Worm (Caenorhabditis elegans) whole organism, dauer: Measurements from ENCODE around the gene C17F4.11.

Experiments used
- unc-62 ChIP-seq: sonication (generic microtip); optimal IDR thresholded peaks from 2 replicates; lab custom pipeline; 2017; ENCODE audit warnings: missing biosample characterization, missing genetic modification reagents, missing genetic modification characterization

Gene C17F4.11

DNA sequence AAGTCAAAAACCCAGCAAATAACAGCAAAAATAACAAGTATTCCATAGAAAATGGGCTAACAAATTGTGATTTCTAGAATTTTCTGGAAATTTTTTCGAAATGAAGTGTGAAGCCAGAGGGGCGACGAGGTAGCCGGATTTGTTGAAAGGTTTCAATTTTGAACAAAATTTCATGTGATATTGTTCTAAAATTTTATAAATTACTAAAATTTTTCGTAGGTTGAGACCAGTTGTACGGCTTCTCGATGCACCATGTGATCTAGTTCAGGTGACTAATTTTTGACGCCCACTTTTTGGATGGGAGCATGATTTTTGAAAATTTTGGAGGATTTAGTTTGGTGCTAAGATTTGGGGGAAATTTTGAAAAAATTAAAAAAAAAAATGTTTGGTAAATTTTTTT is 22.0 kb downstream of the C17F4.11 start, which contains the start of gene gcy-19:
Gene gcy-19, minus strand, starts transcription at position 101 of the 400 bp plus-strand sequence.
- no peak for TF ChIP-seq unc-62 (GFP tag; lab: Kevin White, UChicago)

DNA sequence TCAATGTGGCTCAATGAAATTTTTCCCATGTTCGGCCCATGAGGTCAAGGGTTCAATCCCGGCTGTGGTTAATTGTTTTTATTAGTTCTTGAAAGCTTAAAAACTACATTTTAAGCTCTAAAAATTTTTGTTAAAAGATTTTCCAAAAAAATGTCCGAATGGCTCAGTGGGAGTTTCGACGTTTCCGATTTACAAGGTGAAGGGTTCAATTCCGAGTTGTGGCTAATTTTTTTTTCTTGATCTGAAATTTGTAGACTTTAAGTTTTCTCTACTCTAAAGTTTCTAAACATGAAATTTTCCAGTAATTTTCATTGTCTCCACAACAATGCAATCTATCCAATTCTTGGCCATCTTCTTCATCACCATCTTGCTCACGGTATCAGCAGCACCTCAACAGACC is 25.2 kb downstream of the C17F4.11 start, which contains the start of gene F02E11.2:
Gene F02E11.2, plus strand, starts transcription at position 301 of the 400 bp plus-strand sequence.
- TF ChIP-seq unc-62 (GFP tag; lab: Kevin White, UChicago): no peak

ce11 chrII:3264704-3265103 is 27.4 kb downstream of the C17F4.11 start:
- no peak for TF ChIP-seq unc-62 (GFP tag; lab: Kevin White, UChicago)

DNA sequence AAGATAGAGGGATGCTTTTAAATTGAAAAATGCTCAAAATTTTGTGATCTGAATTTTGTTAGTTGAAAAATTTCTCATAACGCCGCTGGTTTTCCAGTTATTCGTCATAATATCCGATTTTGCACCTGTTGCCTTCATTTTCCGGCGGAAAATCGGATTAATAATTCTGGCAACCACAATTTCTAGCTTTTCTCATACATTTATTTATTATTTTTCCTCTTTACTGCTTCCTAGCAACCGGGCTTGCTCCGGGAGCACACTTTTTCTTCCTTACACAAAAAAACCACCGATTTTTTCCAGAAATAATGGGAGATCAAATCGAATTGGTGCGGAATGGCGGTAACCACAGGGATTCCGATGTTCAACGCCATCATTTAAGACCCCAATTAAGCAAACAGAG is 30.1 kb downstream of the C17F4.11 start, which contains the start of gene F02E11.7:
Gene F02E11.7, plus strand, starts transcription at position 301 of the 400 bp plus-strand sequence.
- no peak for TF ChIP-seq unc-62 (GFP tag; lab: Kevin White, UChicago)

DNA sequence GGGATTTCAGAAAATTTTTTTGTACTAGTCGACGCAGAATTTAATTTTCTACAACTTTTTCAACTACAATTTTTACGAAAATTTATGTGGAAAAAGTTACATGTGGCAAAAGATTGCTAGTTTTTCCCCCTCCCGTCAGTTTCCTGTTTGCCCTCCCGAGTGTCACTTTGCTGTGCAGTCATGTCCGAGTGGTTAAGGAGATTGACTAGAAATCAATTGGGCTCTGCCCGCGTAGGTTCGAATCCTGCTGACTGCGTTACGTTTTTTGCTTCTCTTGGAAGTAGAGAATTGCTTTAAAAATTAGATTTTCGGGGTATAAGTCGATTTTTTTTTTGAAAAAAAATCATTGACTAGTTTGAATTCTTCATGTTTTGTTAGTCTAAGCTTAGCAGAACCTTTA is 30.5 kb downstream of the C17F4.11 start:
- no peak for TF ChIP-seq unc-62 (GFP tag; lab: Kevin White, UChicago)

DNA sequence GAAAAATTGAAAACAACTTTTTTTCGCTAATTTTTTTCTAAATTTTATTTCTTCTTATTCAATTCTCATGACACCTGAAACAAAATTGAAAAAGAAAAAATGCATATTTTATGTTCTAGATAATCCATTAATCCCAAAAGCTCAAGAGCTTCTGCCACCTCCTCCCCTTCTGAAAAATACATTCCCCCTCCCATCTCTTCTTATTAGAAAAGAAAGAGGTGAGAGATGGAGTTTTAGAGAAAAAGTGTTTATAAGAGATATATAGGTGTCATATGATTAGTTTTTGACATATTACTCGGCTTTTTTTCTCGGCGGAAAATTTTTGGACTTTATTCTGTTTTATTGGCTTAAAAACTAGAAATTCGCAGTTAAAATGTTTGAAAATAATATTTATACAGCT is 33.3 kb downstream of the C17F4.11 start:
- TF ChIP-seq unc-62 (GFP tag; lab: Kevin White, UChicago): no peak

DNA sequence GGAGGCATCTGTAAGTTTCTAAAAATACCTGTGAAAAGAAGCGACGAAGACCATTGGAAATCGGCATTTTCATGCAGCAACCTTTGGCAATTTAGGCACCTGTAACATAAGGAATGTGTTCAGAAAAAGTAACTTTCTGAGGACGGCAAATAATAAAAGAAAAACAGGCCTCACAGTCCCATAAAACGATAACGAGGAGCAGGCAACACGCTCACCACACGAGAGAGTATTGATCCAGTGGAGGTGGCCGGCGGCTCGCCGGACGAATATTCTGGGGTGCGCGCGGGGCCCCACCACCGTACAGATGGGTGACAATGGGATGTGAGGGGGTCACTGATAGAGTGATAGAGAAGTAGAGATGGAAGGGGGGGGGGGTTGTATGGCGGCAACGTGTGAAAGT is 37.7 kb downstream of the C17F4.11 start, which contains the start of gene F02E11.3:
Gene F02E11.3, minus strand, starts transcription at position 101 of the 400 bp plus-strand sequence.
- TF ChIP-seq unc-62 (GFP tag; lab: Kevin White, UChicago): no peak

- TF ChIP-seq unc-62 (GFP tag; lab: Kevin White, UChicago): no peak
Measured at ce11 chrII:3277686-3278085, 40.4 kb downstream of the C17F4.11 start, which contains the start of gene F02E11.4. F02E11.4 (minus strand) TSS chrII:3277786.

DNA sequence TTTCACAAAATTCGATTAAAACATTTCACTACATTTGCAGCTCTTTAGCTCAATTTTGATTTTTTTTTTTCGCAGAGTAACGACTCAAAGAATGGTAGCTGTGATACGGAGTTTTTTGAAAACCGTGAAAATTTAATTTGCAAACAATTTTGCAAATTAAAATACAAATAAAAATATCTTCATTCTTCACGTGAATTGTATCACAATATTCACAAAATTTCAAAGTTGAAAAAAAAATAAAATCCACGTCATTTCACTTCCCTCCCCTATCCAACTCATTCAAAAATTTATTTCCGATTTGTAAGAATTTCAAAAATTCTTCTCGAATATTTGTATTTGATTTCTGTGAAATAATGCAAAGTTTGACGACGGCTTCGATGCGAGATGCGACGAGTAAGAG is 41.4 kb downstream of the C17F4.11 start, which contains the start of gene wht-4:
Gene wht-4, plus strand, starts transcription at position 301 of the 400 bp plus-strand sequence.
- no peak for TF ChIP-seq unc-62 (GFP tag; lab: Kevin White, UChicago)

- TF ChIP-seq unc-62 (GFP tag; lab: Kevin White, UChicago): no peak
Measured at ce11 chrII:3282353-3282752, 45.1 kb downstream of the C17F4.11 start, which contains the start of gene nep-13. nep-13 (plus strand) TSS chrII:3282653.

ce11 chrII:3284558-3284957 is 47.3 kb downstream of the C17F4.11 start, which contains the start of gene scl-15:
scl-15 (minus strand) TSS chrII:3284658.
- no peak for TF ChIP-seq unc-62 (GFP tag; lab: Kevin White, UChicago)

DNA sequence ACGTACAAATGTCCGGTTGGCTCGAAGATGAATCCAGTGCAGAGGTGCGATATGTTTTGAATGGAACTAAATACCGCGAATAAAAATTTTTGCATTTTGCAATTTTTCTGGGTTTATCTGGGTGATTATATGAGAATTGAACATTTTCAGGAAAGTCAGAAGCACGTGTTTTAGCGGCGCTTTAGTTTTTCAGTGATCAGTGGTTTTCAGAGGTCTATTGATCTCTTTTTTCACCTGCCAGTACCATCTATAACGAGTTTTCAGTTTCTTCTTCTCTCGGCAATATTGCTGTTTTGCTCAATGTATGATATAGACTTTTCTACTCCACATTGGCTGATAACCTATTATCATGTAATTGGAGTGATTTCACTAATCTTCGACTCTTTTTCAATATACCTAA is 49.8 kb downstream of the C17F4.11 start, which contains the start of gene sri-63:
Gene sri-63, plus strand, starts transcription at position 301 of the 400 bp plus-strand sequence.
- TF ChIP-seq unc-62 (GFP tag; lab: Kevin White, UChicago): no peak
